Worm (Caenorhabditis elegans): ENCODE data around the gene F33H12.7.

The F33H12.7 gene

ce11 chrII:2545925-2546324, 40.8 kb downstream of the F33H12.7 start, which contains the start of gene K02F6.3:
TSS of gene K02F6.3 (plus strand) at chrII:2546225.
- TF ChIP-seq elt-3 (tag; optimal IDR thresholded peaks at IDR 0.05), result no peak
- no peak for TF ChIP-seq nhr-25 (tag; optimal IDR thresholded peaks at IDR 0.05)
- no peak for TF ChIP-seq gmeb-1 (tag; optimal IDR thresholded peaks at IDR 0.05)
- TF ChIP-seq ztf-4 (tag; optimal IDR thresholded peaks at IDR 0.05), result no peak
- TF ChIP-seq C34F6.9 (tag; optimal IDR thresholded peaks at IDR 0.05), result no peak
- TF ChIP-seq dmd-4 (tag; optimal IDR thresholded peaks at IDR 0.05), result no peak
- no peak for TF ChIP-seq snpc-4 (tag; optimal IDR thresholded peaks at IDR 0.05)
- no peak for TF ChIP-seq sma-9 (GFP tag; optimal IDR thresholded peaks at IDR 0.05)
- no peak for TF ChIP-seq sma-9 (tag; optimal IDR thresholded peaks at IDR 0.05)
- TF ChIP-seq ceh-82 (tag; optimal IDR thresholded peaks at IDR 0.05), result no peak
- TF ChIP-seq lin-39 (tag; optimal IDR thresholded peaks at IDR 0.05), result no peak
- no peak for TF ChIP-seq mdl-1 (tag; optimal IDR thresholded peaks at IDR 0.05)
- TF ChIP-seq unc-39 (tag; optimal IDR thresholded peaks at IDR 0.05), result no peak
- TF ChIP-seq nhr-11 (tag; optimal IDR thresholded peaks at IDR 0.05), result no peak
- no peak for TF ChIP-seq nhr-129 (tag; optimal IDR thresholded peaks at IDR 0.05)
- TF ChIP-seq nhr-77 (tag; optimal IDR thresholded peaks at IDR 0.05), result no peak
- TF ChIP-seq nhr-237 (tag; optimal IDR thresholded peaks at IDR 0.05), result no peak

- no peak for TF ChIP-seq sem-4 (tag; optimal IDR thresholded peaks at IDR 0.05)
- no peak for TF ChIP-seq nhr-11 (tag; optimal IDR thresholded peaks at IDR 0.05)
- TF ChIP-seq nhr-129 (tag; optimal IDR thresholded peaks at IDR 0.05), result no peak
- no peak for TF ChIP-seq C34F6.9 (tag; optimal IDR thresholded peaks at IDR 0.05)
- no peak for TF ChIP-seq unc-62 (GFP tag; optimal IDR thresholded peaks at IDR 0.05)
- no peak for TF ChIP-seq R02D3.7 (tag; optimal IDR thresholded peaks at IDR 0.05)
- TF ChIP-seq alr-1 (tag; optimal IDR thresholded peaks at IDR 0.05), result no peak
- no peak for TF ChIP-seq dmd-4 (tag; optimal IDR thresholded peaks at IDR 0.05)
- no peak for TF ChIP-seq nhr-25 (tag; optimal IDR thresholded peaks at IDR 0.05)
- no peak for TF ChIP-seq peb-1 (tag; optimal IDR thresholded peaks at IDR 0.05)
- TF ChIP-seq ztf-4 (tag; optimal IDR thresholded peaks at IDR 0.05), result no peak
- TF ChIP-seq Y55F3AM.14 (GFP tag; optimal IDR thresholded peaks at IDR 0.05), result no peak
- TF ChIP-seq nhr-10 (tag; optimal IDR thresholded peaks at IDR 0.05), result no peak
- no peak for TF ChIP-seq nhr-23 (tag; optimal IDR thresholded peaks at IDR 0.05)
- no peak for TF ChIP-seq ama-1 (optimal IDR thresholded peaks at IDR 0.05)
Observed at ce11 chrII:2538194-2538593, 48.5 kb downstream of the F33H12.7 start, which contains the start of gene K02F6.4. TSS of gene K02F6.4 (plus strand) at chrII:2538494.

- TF ChIP-seq mdl-1 (tag; optimal IDR thresholded peaks at IDR 0.05), result no peak
- no peak for TF ChIP-seq F13H6.1 (tag; optimal IDR thresholded peaks at IDR 0.05)
- no peak for TF ChIP-seq lsy-2 (tag; optimal IDR thresholded peaks at IDR 0.05)
- no peak for TF ChIP-seq R02D3.7 (tag; optimal IDR thresholded peaks at IDR 0.05)
- no peak for TF ChIP-seq nhr-21 (tag; optimal IDR thresholded peaks at IDR 0.05)
- TF ChIP-seq sem-4 (tag; optimal IDR thresholded peaks at IDR 0.05), result no peak
- TF ChIP-seq lin-39 (tag; optimal IDR thresholded peaks at IDR 0.05), result no peak
- TF ChIP-seq lin-13 (GFP tag; optimal IDR thresholded peaks at IDR 0.05), result no peak
- no peak for TF ChIP-seq fos-1 (tag; optimal IDR thresholded peaks at IDR 0.05)
- TF ChIP-seq nhr-6 (tag; optimal IDR thresholded peaks at IDR 0.05), result no peak
- TF ChIP-seq mbf-1 (tag; optimal IDR thresholded peaks at IDR 0.05), result no peak
- no peak for TF ChIP-seq nhr-237 (tag; optimal IDR thresholded peaks at IDR 0.05)
- TF ChIP-seq unc-62 (GFP tag; optimal IDR thresholded peaks at IDR 0.05), result no peak
- TF ChIP-seq egl-27 (tag; optimal IDR thresholded peaks at IDR 0.05), result no peak
- no peak for TF ChIP-seq ztf-11 (tag; optimal IDR thresholded peaks at IDR 0.05)
- TF ChIP-seq lin-11 (tag; optimal IDR thresholded peaks at IDR 0.05), result no peak
- TF ChIP-seq peb-1 (tag; optimal IDR thresholded peaks at IDR 0.05), result no peak
- TF ChIP-seq ztf-4 (tag; optimal IDR thresholded peaks at IDR 0.05), result no peak
Observed at ce11 chrII:2537754-2538153, 49.0 kb downstream of the F33H12.7 start, which contains the start of gene K02F6.7. TSS of gene K02F6.7 (minus strand) at chrII:2537854.
